Fruit fly (Drosophila melanogaster) whole organism, wandering third instar larva: ENCODE data around the gene Ndae1.

Source experiments
- Abd-B ChIP-seq: fragments of >200 bp; optimal IDR thresholded peaks from 2 replicates; lab custom pipeline; 2017; ENCODE audit warnings: missing biosample characterization, missing genetic modification characterization
- CG32264 ChIP-seq: fragments of 200-800 bp; sonication (Bioruptor generic); optimal IDR thresholded peaks from 2 replicates; lab custom pipeline; 2016; ENCODE audit warnings: missing biosample characterization, missing genetic modification characterization
- CG9705 ChIP-seq: fragments of 200-800 bp; sonication (Bioruptor generic); optimal IDR thresholded peaks from 2 replicates; lab custom pipeline; 2018; ENCODE audit warnings: missing biosample characterization, mild to moderate bottlenecking, missing genetic modification characterization
- Dfd ChIP-seq: fragments of >200 bp; optimal IDR thresholded peaks from 2 replicates; lab custom pipeline; 2017; ENCODE audit warnings: missing biosample characterization, missing genetic modification characterization
- Dif ChIP-seq: fragments of 200-275, 200-300 bp; sonication (Bioruptor generic); optimal IDR thresholded peaks from 2 replicates; lab custom pipeline; 2018; ENCODE audit warnings: missing biosample characterization, missing genetic modification characterization; ENCODE audit not compliant: partially characterized antibody
- GATAd ChIP-seq: sonication (Bioruptor generic); optimal IDR thresholded peaks from 2 replicates; lab custom pipeline; 2016; ENCODE audit warnings: missing biosample characterization, missing genetic modification characterization
- HLH106 ChIP-seq: fragments of 200-800 bp; optimal IDR thresholded peaks from 3 replicates; lab custom pipeline; 2019; ENCODE audit warnings: missing biosample characterization, mild to moderate bottlenecking, missing genetic modification characterization, moderate library complexity
- Hnf4 ChIP-seq: fragments of 200-800 bp; sonication (Bioruptor generic); optimal IDR thresholded peaks from 2 replicates; lab custom pipeline; 2016; ENCODE audit warnings: missing biosample characterization, mild to moderate bottlenecking, missing genetic modification characterization
- Hr83 ChIP-seq: fragments of 200-300 bp; sonication (Bioruptor generic); optimal IDR thresholded peaks from 2 replicates; lab custom pipeline; 2016; ENCODE audit warnings: missing biosample characterization, mild to moderate bottlenecking, missing genetic modification characterization, moderate library complexity; ENCODE audit not compliant: poor library complexity, severe bottlenecking
- Jra ChIP-seq: sonication (Bioruptor generic); optimal IDR thresholded peaks from 2 replicates; lab custom pipeline; 2016; ENCODE audit warnings: missing biosample characterization, missing genetic modification characterization
- Myc ChIP-seq: fragments of >200 bp; optimal IDR thresholded peaks from 2 replicates; lab custom pipeline; 2017
- N ChIP-seq: fragments of >200 bp; optimal IDR thresholded peaks from 2 replicates; lab custom pipeline; 2018; ENCODE audit warnings: missing biosample characterization, missing external identifiers, missing genetic modification characterization
- OdsH ChIP-seq: fragments of 200-800 bp; sonication (Bioruptor generic); optimal IDR thresholded peaks from 2 replicates; lab custom pipeline; 2016; ENCODE audit warnings: missing biosample characterization, mild to moderate bottlenecking, missing genetic modification characterization
- Sp1 ChIP-seq: fragments of 200-800 bp; sonication (Bioruptor generic); optimal IDR thresholded peaks from 3 replicates; lab custom pipeline; 2019; ENCODE audit warnings: missing biosample characterization, mild to moderate bottlenecking, missing genetic modification characterization, moderate library complexity
- Vsx2 ChIP-seq: fragments of 200-300, 225-300 bp; sonication (Bioruptor generic); optimal IDR thresholded peaks from 2 replicates; lab custom pipeline; 2018; ENCODE audit warnings: missing biosample characterization, missing genetic modification characterization; ENCODE audit not compliant: partially characterized antibody
- br ChIP-seq: fragments of 200-800 bp; sonication (Bioruptor generic); optimal IDR thresholded peaks from 2 replicates; lab custom pipeline; 2016; ENCODE audit warnings: missing biosample characterization, missing genetic modification characterization
- brk ChIP-seq: fragments of 200-800 bp; sonication (Bioruptor generic); optimal IDR thresholded peaks from 2 replicates; lab custom pipeline; 2016; ENCODE audit warnings: missing biosample characterization, mild to moderate bottlenecking, missing genetic modification characterization
- dl ChIP-seq, 2 experiments: fragments of 175-275, 200-275 bp in 1 of 2; fragments of 200-275 bp in 1 of 2; sonication (Bioruptor generic); optimal IDR thresholded peaks; lab custom pipeline; 2018; ENCODE audit warnings: mild to moderate bottlenecking in 2 of 2, missing biosample characterization in 2 of 2, missing genetic modification characterization in 2 of 2, moderate library complexity in 2 of 2; ENCODE audit not compliant: partially characterized antibody in 2 of 2, insufficient read depth in 1 of 2
- dmrt93B ChIP-seq: fragments of 200-800 bp; sonication (Bioruptor generic); optimal IDR thresholded peaks from 2 replicates; lab custom pipeline; 2018; ENCODE audit warnings: missing biosample characterization, mild to moderate bottlenecking, missing genetic modification characterization
- dsf ChIP-seq: sonication (Bioruptor generic); optimal IDR thresholded peaks from 2 replicates; lab custom pipeline; 2016; ENCODE audit warnings: missing biosample characterization, missing genetic modification characterization, borderline replicate concordance
- ey ChIP-seq: fragments of 200-800 bp; sonication (Bioruptor generic); optimal IDR thresholded peaks from 2 replicates; lab custom pipeline; 2016; ENCODE audit warnings: missing biosample characterization, missing genetic modification characterization
- foxo ChIP-seq, 2 experiments: fragments of 200-800 bp; sonication (Bioruptor generic); optimal IDR thresholded peaks; 2 replicates in 1 of 2; 3 replicates in 1 of 2; lab custom pipeline; 2016 to 2017; ENCODE audit warnings: missing biosample characterization in 2 of 2, missing genetic modification characterization in 2 of 2
- fru ChIP-seq: fragments of 200-800 bp; sonication (Bioruptor generic); optimal IDR thresholded peaks from 3 replicates; lab custom pipeline; 2016; ENCODE audit warnings: missing biosample characterization, mild to moderate bottlenecking, missing genetic modification characterization
- h ChIP-seq: fragments of 200-800 bp; sonication (Bioruptor generic); optimal IDR thresholded peaks from 3 replicates; lab custom pipeline; 2016; ENCODE audit warnings: missing biosample characterization, mild to moderate bottlenecking, missing genetic modification characterization
- lola ChIP-seq: fragments of >200 bp; optimal IDR thresholded peaks from 2 replicates; lab custom pipeline; 2017; ENCODE audit warnings: missing biosample characterization, missing genetic modification characterization
- psq ChIP-seq: fragments of 200-800 bp; sonication (Bioruptor generic); optimal IDR thresholded peaks from 3 replicates; lab custom pipeline; 2017; ENCODE audit warnings: missing biosample characterization, mild to moderate bottlenecking, missing genetic modification characterization, moderate library complexity
- rgr ChIP-seq: fragments of 200-800 bp; sonication (Bioruptor generic); optimal IDR thresholded peaks from 3 replicates; lab custom pipeline; 2016; ENCODE audit warnings: missing biosample characterization, mild to moderate bottlenecking, missing genetic modification characterization
- sage ChIP-seq: fragments of 200-800 bp; sonication (Bioruptor generic); optimal IDR thresholded peaks from 2 replicates; lab custom pipeline; 2016; ENCODE audit warnings: missing biosample characterization, mild to moderate bottlenecking, missing genetic modification characterization
- tai ChIP-seq: sonication (Bioruptor generic); optimal IDR thresholded peaks from 2 replicates; lab custom pipeline; 2016; ENCODE audit warnings: missing biosample characterization, missing genetic modification characterization
- woc ChIP-seq: sonication (Bioruptor generic); optimal IDR thresholded peaks from 2 replicates; lab custom pipeline; 2016; ENCODE audit warnings: missing biosample characterization, mild to moderate bottlenecking, missing genetic modification characterization

Ndae1 gene

DNA sequence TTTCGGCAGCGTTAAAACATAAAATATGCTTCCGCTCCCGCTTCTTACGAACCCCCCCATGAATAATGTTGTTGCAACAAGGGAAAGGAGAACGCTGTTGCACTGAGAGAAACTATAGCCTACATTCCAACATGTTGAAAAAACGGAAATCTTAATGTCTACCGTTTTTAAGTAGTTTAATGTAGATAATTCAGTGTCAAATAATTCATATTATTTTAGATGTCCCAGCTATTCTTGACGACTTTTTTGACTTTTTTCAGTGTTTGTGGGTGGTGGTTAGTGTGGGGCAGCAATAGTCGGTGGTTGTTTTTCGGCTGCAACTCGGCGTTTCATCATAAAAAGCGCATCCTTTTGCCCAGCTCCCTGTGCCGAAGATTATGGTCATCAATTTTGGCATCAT, 12.8 kb upstream of the Ndae1 start (continued):
- no peak for TF ChIP-seq Dif (GFP tag; lab: Kevin White, UChicago)
- TF ChIP-seq Jra (GFP tag; lab: Kevin White, UChicago): peak; percentile 26
- no peak for TF ChIP-seq tai (GFP tag; lab: Kevin White, UChicago)
- peak; percentile 72 for TF ChIP-seq br (GFP tag; lab: Kevin White, UChicago)
- TF ChIP-seq ey (GFP tag; lab: Kevin White, UChicago): peak; percentile 47

DNA sequence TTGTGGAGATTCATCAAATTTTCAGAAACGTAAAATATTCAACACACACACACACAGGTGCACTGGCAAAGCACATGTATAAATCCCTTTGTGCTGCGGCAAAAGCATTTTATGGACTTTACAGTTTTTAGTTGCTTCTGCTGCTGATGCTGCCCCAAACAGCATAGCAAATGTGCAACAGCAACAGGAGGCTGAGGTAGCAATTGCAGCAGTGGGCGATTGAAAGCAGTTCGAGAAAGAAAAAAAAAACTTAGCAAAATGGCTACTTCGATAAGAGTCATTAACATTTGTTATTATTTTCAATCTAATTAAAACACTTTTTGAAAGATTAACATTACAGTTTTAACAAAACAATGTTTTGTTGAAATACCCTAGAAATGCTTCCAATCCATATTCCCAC, 11.1 kb upstream of the Ndae1 start:
- TF ChIP-seq dmrt93B (GFP tag; lab: Kevin White, UChicago): no peak
- no peak for TF ChIP-seq sage (GFP tag; lab: Kevin White, UChicago)
- no peak for TF ChIP-seq woc
- no peak for TF ChIP-seq Myc
- TF ChIP-seq OdsH (GFP tag; lab: Kevin White, UChicago): no peak
- no peak for TF ChIP-seq Hr83
- TF ChIP-seq brk (GFP tag; lab: Kevin White, UChicago): no peak
- TF ChIP-seq Hnf4 (GFP tag; lab: Kevin White, UChicago): no peak
- no peak for TF ChIP-seq tai (GFP tag; lab: Kevin White, UChicago)

DNA sequence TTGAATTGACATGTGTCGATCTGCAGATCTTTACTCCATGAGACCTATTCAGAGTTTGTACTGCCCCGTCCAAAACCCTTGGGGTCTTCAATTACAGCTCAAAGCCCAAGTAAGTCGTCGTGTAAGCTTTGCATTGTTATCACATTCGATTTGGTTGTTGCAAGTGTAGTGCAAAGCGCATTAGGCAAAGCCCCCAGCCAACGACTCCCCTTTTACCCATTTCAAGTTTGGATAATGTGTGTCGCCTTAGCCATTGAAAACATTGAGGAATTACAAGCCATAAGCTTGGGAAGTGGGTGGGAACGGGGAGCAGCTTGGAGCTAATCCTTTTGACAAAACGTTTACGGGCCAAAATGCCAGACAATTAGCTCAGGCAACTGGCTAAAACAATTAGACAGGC, 10.4 kb upstream of the Ndae1 start:
- TF ChIP-seq Vsx2 (GFP tag; lab: Kevin White, UChicago): no peak
- TF ChIP-seq woc: no peak

DNA sequence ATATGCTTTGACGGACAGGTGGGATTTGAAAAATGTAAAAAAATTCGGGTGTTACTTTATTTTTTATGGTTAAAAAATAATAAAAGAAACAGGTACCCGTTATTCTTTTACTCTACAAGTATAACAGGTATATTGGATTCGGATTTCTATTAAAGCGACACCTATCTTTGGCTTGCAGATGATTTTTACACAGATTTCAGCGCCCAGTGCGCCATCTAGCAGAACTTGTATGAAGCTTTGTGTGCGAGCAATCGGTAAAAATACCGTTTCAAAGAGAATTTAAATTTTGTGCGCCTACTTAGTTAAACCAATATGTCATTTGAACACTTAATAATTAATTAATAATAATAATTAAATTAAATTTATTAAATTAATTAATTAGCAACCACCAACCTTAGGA, 9.0 kb upstream of the Ndae1 start:
- TF ChIP-seq Myc (peak; percentile 94), dsf (no peak), rgr (GFP tag; lab: Kevin White, UChicago) (peak; percentile 54), br (GFP tag; lab: Kevin White, UChicago) (peak; percentile 10), foxo (GFP tag; optimal IDR thresholded peaks at IDR 0.05; lab: Kevin White, UChicago) (peak in 1 of 2 experiments; percentile 61), Dfd (GFP tag; lab: Kevin White, UChicago) (no peak), tai (GFP tag; lab: Kevin White, UChicago) (peak; percentile 47), dl (GFP tag; optimal IDR thresholded peaks at IDR 0.05; lab: Kevin White, UChicago; ENCODE audit: insufficient read depth in 1 of 2, partially characterized antibody in 2 of 2) (no peak), Hnf4 (GFP tag; lab: Kevin White, UChicago) (peak; percentile 46), OdsH (GFP tag; lab: Kevin White, UChicago) (peak; percentile 45), CG9705 (GFP tag; lab: Kevin White, UChicago) (peak; percentile 26), Dif (GFP tag; lab: Kevin White, UChicago) (no peak), h (peak; percentile 52), N (GFP tag; lab: Kevin White, UChicago) (no peak), ey (GFP tag; lab: Kevin White, UChicago) (peak; percentile 26), Abd-B (no peak), Hr83 (peak; percentile 46), brk (GFP tag; lab: Kevin White, UChicago) (no peak), HLH106 (tag; lab: Kevin White, UChicago) (peak; percentile 54), fru (peak; percentile 17)

DNA sequence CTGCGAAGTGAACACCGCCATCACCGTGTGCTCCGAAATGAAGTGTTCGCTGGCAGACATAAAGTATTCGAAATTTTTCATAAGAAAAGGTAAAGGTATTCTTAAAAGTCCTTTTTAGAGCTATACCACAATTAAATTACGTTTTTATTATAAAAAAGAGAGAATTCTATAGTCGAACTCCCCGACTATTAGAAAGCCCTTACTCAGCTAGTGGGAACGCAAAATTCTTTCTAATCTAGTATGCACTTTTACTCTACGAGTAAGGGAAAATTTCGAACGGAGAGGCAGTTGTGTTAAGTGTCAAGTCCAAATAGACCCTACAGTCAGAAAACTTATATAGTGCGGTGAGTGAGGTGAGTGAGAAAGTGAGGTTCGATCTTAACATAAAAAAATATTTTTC, 8.1 kb upstream of the Ndae1 start, which contains the start of gene CG31909:
Gene CG31909 (plus strand): TSS at position 301 of the 400 bp plus-strand sequence.
- TF ChIP-seq woc (no peak), h (no peak), Abd-B (no peak), brk (GFP tag; lab: Kevin White, UChicago) (no peak), HLH106 (tag; lab: Kevin White, UChicago) (no peak), dmrt93B (GFP tag; lab: Kevin White, UChicago) (no peak), Sp1 (no peak), dl (GFP tag; optimal IDR thresholded peaks at IDR 0.05; lab: Kevin White, UChicago; ENCODE audit: insufficient read depth in 1 of 2, partially characterized antibody in 2 of 2) (no peak), psq (GFP tag; lab: Kevin White, UChicago) (no peak), Hr83 (no peak), lola (GFP tag; lab: Kevin White, UChicago) (no peak), ey (GFP tag; lab: Kevin White, UChicago) (no peak)

DNA sequence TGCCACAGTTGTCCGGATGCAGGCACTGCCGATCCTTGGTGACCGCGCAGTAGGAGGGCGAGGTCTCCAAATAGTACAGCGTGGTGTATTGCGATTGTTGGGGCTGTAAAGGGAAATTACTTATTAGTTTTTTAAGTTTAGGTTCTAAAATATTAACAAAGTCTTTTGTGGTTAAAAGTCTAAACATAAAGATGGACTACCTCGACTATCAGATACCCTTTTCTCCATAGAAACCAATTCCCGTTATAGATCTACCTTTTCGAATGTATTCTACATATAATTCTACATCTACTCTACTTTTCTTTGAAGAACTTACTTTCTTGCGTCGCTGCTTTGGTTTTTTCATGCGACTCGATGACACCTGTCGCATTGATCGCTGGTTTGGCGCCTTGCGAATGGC, 7.0 kb upstream of the Ndae1 start:
- TF ChIP-seq rgr (GFP tag; lab: Kevin White, UChicago): no peak
- no peak for TF ChIP-seq CG32264 (GFP tag; lab: Kevin White, UChicago)
- no peak for TF ChIP-seq fru
- no peak for TF ChIP-seq GATAd (GFP tag; lab: Kevin White, UChicago)
